Fruit fly (Drosophila melanogaster) ovary, adult (tissue): ENCODE results near the gene CG7420.

Experiments
- CG17801 ChIP-seq: fragments of 200-800 bp; optimal IDR thresholded peaks from 2 replicates; lab custom pipeline; 2019; ENCODE audit warnings: missing biosample characterization, mild to moderate bottlenecking, missing genetic modification characterization, moderate library complexity; ENCODE audit not compliant: partially characterized antibody

Gene CG7420

dm6 chr2L:1502459-1503101, at the start of gene CG7420:
TSS of gene CG7420 (minus strand) at chr2L:1502904.
- TF ChIP-seq CG17801 (GFP tag; lab: Kevin White, UChicago) = no peak

dm6 chr2L:1547860-1548259, 45.2 kb upstream of the CG7420 start:
- TF ChIP-seq CG17801 (GFP tag; lab: Kevin White, UChicago) = no peak

DNA sequence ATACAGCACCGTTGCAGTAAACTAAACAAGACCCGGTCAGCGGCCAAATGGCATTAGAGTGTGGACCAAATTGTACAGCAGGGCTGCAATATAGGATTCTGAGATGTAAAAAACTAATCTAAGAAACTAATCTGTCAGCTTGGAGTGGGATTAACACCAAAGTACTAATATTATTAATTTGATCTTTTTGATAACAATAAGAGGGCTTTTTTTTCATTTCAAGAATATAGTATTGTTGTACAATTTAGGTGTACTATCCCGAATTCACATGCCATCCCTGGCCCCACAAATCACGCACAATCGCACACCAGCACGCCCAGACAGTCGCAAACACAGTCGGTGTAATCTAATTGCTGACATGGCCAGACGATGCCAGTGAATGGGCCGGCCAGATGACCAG, 35.4 kb upstream of the CG7420 start:
- TF ChIP-seq CG17801 (GFP tag; lab: Kevin White, UChicago) = no peak

dm6 chr2L:1535231-1535630, 32.5 kb upstream of the CG7420 start:
- no peak for TF ChIP-seq CG17801 (GFP tag; lab: Kevin White, UChicago)

DNA sequence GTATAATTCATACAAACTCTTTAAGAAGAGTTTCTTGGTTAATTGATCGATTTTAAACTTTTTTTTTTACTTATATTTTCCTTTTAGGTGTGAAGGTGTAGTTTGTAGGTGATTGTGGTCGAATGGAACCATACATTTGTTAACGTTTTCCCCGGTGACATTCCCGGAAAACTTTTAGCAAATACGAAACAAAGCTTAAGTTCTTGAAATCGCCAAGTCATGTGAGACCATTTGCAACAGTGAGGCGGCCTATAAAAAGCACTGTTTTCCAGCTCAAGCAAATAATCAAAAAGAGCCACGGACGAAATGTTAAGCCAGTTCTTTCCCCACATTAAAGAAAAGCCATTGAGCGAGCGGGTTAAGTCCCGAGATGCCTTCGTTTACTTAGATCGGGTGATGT, 19.7 kb upstream of the CG7420 start, which contains the start of gene Or22b:
Gene Or22b (plus strand): TSS at position 301 of the 400 bp plus-strand sequence.
- no peak for TF ChIP-seq CG17801 (GFP tag; lab: Kevin White, UChicago)

dm6 chr2L:1520191-1520590, 17.5 kb upstream of the CG7420 start, which contains the start of gene Or22a:
TSS of gene Or22a (plus strand) at chr2L:1520491.
- TF ChIP-seq CG17801 (GFP tag; lab: Kevin White, UChicago) = no peak

- TF ChIP-seq CG17801 (GFP tag; lab: Kevin White, UChicago) = no peak
These were observed 15.3 kb upstream of the CG7420 start, which contains the start of gene halo for dm6 chr2L:1518022-1518421. TSS of gene halo (minus strand) at chr2L:1518148.

DNA sequence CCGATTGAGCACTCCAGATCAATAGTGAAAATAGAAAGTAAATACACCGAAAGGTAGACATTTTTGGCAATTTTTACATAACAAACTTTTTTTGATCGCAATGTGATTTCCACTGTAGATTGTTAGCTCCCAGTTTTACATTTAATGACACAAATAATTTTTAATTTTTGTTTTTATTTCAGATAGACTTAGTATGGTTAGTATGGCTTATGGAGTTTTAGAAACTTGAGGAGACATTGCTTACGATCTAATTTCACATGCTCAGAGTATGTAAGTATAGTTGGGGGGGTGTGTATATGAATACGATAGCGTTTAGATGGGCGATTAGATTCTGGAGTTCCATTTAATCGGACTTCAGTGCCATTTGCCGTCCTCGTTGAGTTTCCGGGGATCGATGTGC, 14.7 kb upstream of the CG7420 start, which contains the start of gene CG18132:
Gene CG18132 (minus strand): TSS at position 101 of the 400 bp plus-strand sequence.
- TF ChIP-seq CG17801 (GFP tag; lab: Kevin White, UChicago) = no peak

dm6 chr2L:1509748-1510147, 7.0 kb upstream of the CG7420 start:
- no peak for TF ChIP-seq CG17801 (GFP tag; lab: Kevin White, UChicago)

DNA sequence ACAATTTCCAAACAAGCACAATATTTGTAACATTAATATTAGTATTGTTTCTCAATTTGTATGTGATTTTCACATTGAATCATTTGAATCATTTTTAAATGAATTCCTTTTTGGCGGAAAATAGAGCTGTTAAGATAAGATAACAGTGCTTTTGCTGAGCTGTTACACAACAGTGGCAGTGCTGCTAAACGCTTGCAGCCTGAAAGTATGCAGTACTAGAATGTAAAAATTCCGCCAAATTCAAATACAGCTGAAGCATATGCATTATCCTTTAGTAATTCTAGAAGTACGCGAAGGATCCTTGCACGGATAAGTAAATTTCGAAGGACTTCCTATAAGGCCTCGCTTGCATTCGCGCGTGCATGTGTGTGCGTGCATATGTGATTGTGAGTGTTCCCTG, 1.6 kb upstream of the CG7420 start:
- TF ChIP-seq CG17801 (GFP tag; lab: Kevin White, UChicago) = no peak

DNA sequence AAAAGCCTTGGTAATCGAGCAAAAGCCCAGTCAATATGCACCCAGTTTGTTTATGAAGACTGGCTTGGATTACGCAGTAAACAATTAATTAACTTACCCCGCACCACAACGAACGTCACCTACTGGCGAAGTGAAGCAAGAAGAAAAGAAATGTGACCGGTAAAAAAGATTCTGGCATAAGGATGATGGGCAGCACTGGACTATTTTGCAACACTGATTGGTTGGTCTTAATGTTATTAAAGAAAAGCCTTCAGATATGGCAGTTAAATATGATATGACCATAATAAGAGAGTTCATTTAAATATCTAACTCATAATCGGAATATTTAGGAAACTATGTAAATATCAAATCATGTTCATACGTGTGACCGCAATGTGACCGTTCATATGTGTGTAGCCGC, 2.4 kb downstream of the CG7420 start, which contains the start of gene CG18131:
Gene CG18131 (minus strand): TSS at position 297 of the 400 bp plus-strand sequence.
- no peak for TF ChIP-seq CG17801 (GFP tag; lab: Kevin White, UChicago)

dm6 chr2L:1498966-1499554, 3.6 kb downstream of the CG7420 start:
- no peak for TF ChIP-seq CG17801 (GFP tag; lab: Kevin White, UChicago)

DNA sequence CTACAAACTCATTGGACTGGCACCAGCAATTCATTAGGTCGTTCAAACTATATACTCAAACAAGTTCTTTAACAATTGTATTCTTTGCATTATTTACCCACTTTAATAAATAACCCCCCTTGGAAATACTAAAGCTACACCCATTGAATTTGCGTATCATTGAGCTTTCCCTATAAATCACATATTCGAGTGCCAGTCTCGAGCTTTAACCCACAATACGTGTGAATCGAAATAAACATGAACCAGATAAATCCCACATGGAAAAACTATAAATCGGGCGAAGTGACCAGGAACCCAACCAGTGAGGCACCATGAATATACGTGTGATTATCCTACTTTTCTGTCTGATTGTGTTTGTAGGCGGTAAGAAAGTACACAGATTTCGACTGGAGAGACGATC, 5.8 kb downstream of the CG7420 start, which contains the start of gene CG31661:
Gene CG31661 (plus strand): TSS at position 301 of the 400 bp plus-strand sequence.
- no peak for TF ChIP-seq CG17801 (GFP tag; lab: Kevin White, UChicago)

DNA sequence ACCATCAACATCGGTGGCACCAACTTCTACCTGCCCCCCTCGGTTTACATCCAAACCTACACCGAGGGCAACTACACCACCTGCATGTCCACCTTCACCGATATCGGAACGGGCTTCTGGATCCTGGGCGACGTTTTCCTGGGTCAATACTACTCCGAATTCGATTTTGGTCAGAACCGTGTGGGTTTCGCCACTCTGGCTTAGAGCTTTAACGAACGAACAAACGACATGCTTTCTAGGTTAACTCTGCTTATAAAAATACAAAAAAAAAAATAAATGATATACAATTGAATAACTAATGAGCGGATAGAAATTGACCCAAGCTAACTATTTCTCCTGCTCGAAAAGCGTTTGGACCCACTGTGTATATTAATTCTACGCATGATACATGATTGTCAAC, 7.5 kb downstream of the CG7420 start, which contains the start of gene CG31926:
Gene CG31926 (plus strand): TSS at position 301 of the 400 bp plus-strand sequence.
- no peak for TF ChIP-seq CG17801 (GFP tag; lab: Kevin White, UChicago)

- no peak for TF ChIP-seq CG17801 (GFP tag; lab: Kevin White, UChicago)
These were observed 8.9 kb downstream of the CG7420 start, which contains the start of gene CG33128 for dm6 chr2L:1493770-1494169. TSS of gene CG33128 (plus strand) at chr2L:1494070.
